Worm (Caenorhabditis elegans): ENCODE measurements around the gene nsph-3.1.

nsph-3.1 gene

DNA sequence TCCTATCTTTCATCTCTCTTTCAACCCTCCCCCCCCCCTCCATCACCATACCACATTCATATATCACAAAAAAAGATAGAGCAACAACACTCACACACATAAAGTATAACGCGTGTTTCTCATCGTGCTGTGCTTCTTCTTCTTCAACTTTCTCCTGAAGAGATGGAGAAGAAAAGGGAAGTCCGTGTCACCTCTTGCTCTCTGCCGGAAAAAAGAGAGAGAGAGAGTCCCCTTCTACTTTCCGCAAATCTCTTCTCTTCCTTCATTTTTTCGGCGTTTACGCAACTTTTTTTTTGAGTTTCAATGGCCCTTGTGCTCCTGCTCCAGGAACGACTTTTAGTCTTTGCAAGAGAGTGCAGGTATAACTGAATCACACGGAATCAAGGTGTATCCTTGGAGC lies 30.1 kb downstream of the nsph-3.1 start:
- TF ChIP-seq jun-1 (tag; optimal IDR thresholded peaks at IDR 0.05): no peak
- TF ChIP-seq spr-1 (tag; optimal IDR thresholded peaks at IDR 0.05): no peak
- TF ChIP-seq nhr-28 (tag; optimal IDR thresholded peaks at IDR 0.05): peak; percentile 2
- no peak for TF ChIP-seq snpc-4 (tag; optimal IDR thresholded peaks at IDR 0.05)
- no peak for TF ChIP-seq saeg-2 (GFP tag; IDR thresholded peaks at IDR 0.05)
- no peak for TF ChIP-seq dmd-9 (GFP tag; IDR thresholded peaks at IDR 0.05)
- TF ChIP-seq F37D6.2 (tag; optimal IDR thresholded peaks at IDR 0.05): no peak
- TF ChIP-seq F10B5.3 (tag; optimal IDR thresholded peaks at IDR 0.05): no peak
- TF ChIP-seq lin-38 (GFP tag; IDR thresholded peaks at IDR 0.05): no peak; the same call in 1 of the 2 replicates
- no peak for TF ChIP-seq daf-8 (GFP tag; IDR thresholded peaks at IDR 0.05)
- no peak for TF ChIP-seq daf-19 (GFP tag; conservative IDR thresholded peaks at IDR 0.05)
- TF ChIP-seq unc-130 (GFP tag; optimal IDR thresholded peaks at IDR 0.05): no peak
- no peak for TF ChIP-seq pqm-1 (tag; optimal IDR thresholded peaks at IDR 0.05)
- TF ChIP-seq ceh-28 (tag; optimal IDR thresholded peaks at IDR 0.05): no peak
- TF ChIP-seq lin-39 (tag; optimal IDR thresholded peaks at IDR 0.05): no peak
- TF ChIP-seq madf-9 (GFP tag; conservative IDR thresholded peaks at IDR 0.05): no peak
- TF ChIP-seq lsy-2 (tag; optimal IDR thresholded peaks at IDR 0.05): peak in 1 of 2 experiments; percentile 13
- TF ChIP-seq nhr-102 (tag; optimal IDR thresholded peaks at IDR 0.05): no peak
- TF ChIP-seq egl-27 (tag; optimal IDR thresholded peaks at IDR 0.05): no peak
- peak; percentile 25 for TF ChIP-seq aha-1 (tag)
- no peak for TF ChIP-seq ceh-44 (GFP tag; IDR thresholded peaks at IDR 0.05)
- peak; percentile 10 for TF ChIP-seq mes-2 (tag; optimal IDR thresholded peaks at IDR 0.05; ENCODE audit: poor library complexity, severe bottlenecking)
- TF ChIP-seq zag-1 (tag; optimal IDR thresholded peaks at IDR 0.05): no peak
- TF ChIP-seq rbr-2 (tag; optimal IDR thresholded peaks at IDR 0.05): no peak
- TF ChIP-seq tag-97 (GFP tag; IDR thresholded peaks at IDR 0.05): no peak
- peak; percentile 45 for TF ChIP-seq hlh-30 (tag; optimal IDR thresholded peaks at IDR 0.05; ENCODE audit: insufficient read depth)
- peak; percentile 22 for TF ChIP-seq mep-1 (tag; optimal IDR thresholded peaks at IDR 0.05)
- TF ChIP-seq mdl-1 (tag; optimal IDR thresholded peaks at IDR 0.05): no peak
- TF ChIP-seq T20F7.1 (GFP tag; optimal IDR thresholded peaks at IDR 0.05): no peak
- TF ChIP-seq D1046.2 (GFP tag; IDR thresholded peaks at IDR 0.05): no peak
- peak; percentile 46 for TF ChIP-seq hlh-11 (tag; optimal IDR thresholded peaks at IDR 0.05)
- peak in 1 of 2 experiments; percentile 94 for TF ChIP-seq unc-62 (GFP tag; optimal IDR thresholded peaks at IDR 0.05 in 1 of 2)
- no peak for TF ChIP-seq unc-62 (tag; optimal IDR thresholded peaks at IDR 0.05)
- TF ChIP-seq fkh-10 (GFP tag; optimal IDR thresholded peaks at IDR 0.05): peak; percentile 46
- no peak for TF ChIP-seq daf-16 (GFP tag; optimal IDR thresholded peaks at IDR 0.05)
- TF ChIP-seq daf-16 (tag; optimal IDR thresholded peaks at IDR 0.05): no peak
- TF ChIP-seq ctbp-1 (GFP tag; IDR thresholded peaks at IDR 0.05): peak; percentile 63; the same call in 1 of the 2 replicates
- TF ChIP-seq mdt-29 (GFP tag; IDR thresholded peaks at IDR 0.05): no peak
- no peak for TF ChIP-seq zip-2 (tag; optimal IDR thresholded peaks at IDR 0.05)

ce11 chrIV:10980628-10981027 lies 31.0 kb downstream of the nsph-3.1 start:
- TF ChIP-seq hlh-30 (tag; optimal IDR thresholded peaks at IDR 0.05; ENCODE audit: insufficient read depth): peak; percentile 4
- no peak for TF ChIP-seq daf-16 (GFP tag; optimal IDR thresholded peaks at IDR 0.05)
- peak; percentile 22 for TF ChIP-seq daf-16 (tag; optimal IDR thresholded peaks at IDR 0.05)
- no peak for TF ChIP-seq pha-4 (GFP tag; IDR thresholded peaks at IDR 0.05)
- TF ChIP-seq pha-4 (tag; optimal IDR thresholded peaks at IDR 0.05): no peak

DNA sequence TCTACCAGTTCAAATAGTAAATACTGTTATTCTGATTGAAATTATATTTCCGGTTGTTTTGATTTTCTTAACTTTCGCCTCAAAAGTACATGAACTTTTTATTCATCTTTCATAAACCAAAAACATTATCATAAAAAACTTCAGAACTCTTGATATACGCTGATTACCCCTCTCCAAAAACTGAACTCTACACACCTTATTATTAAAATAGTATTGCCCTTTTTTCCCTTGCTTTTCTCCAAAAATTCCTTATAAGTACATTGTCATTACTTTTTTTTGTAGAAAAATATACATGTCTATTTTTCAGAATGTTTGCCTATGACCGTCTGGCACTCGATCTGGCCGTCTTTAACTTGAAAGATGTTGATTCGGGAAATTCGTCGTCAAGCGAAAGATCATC lies 32.2 kb downstream of the nsph-3.1 start, which contains the start of gene Y43E12A.2:
Y43E12A.2 (plus strand) TSS at position 301 of the 400 bp plus-strand sequence.
- TF ChIP-seq lsy-2 (tag; optimal IDR thresholded peaks at IDR 0.05) (no peak), nhr-102 (tag; optimal IDR thresholded peaks at IDR 0.05) (no peak)
